Comparison of ENCODE assay signal across 3 worm cellular contexts in the genomic region with DNA sequence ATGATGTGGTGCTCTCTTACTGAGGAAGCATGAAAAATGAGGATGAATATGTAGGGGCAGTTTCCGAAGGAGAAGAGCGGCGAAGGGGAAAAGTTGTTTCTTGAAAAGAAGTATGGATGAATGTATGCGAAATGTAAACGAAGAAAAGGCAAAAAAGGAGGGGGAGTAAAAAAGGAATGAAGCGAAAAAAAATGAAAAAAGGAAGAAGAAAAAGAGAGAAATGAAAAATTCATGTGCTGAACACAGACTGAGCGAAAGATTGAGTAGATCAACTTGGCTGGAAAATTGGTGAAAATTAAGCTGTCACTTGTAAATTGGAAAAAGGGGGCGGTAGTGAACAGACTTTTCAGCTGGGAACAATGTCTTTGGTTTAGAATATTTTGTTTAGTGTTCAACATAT.
TF ChIP-seq lines count a peak whose summit lies in the region.

TSS of gene C49F8.1 (minus strand) at position 101 of the 400 bp plus-strand sequence.

TF ChIP-seq in whole organism, L1 larva, 84 proteins besides CTCF, POLR2A, EP300 and RAD21:
- TF ChIP-seq lin-14 (GFP tag; optimal IDR thresholded peaks at IDR 0.05; lab: Kevin White, UChicago) (peak; percentile 40), unc-130 (tag; optimal IDR thresholded peaks at IDR 0.05; lab: Kevin White, UChicago) (no peak), lir-3 (tag; optimal IDR thresholded peaks at IDR 0.05; lab: Kevin White, UChicago; ENCODE audit: poor library complexity) (no peak), unc-86 (tag; optimal IDR thresholded peaks at IDR 0.05; lab: Kevin White, UChicago) (peak; percentile 48), zip-4 (GFP tag; optimal IDR thresholded peaks at IDR 0.05; lab: Kevin White, UChicago) (no peak), fkh-10 (GFP tag; optimal IDR thresholded peaks at IDR 0.05; lab: Kevin White, UChicago) (peak; percentile 4), fkh-8 (tag; optimal IDR thresholded peaks at IDR 0.05; lab: Kevin White, UChicago) (no peak)
TF ChIP-seq in whole organism, L1 larva: peak in this region for 3.

TF ChIP-seq in whole organism, L2 larva, 48 proteins besides CTCF, POLR2A, EP300 and RAD21:
- TF ChIP-seq lin-11 (tag; optimal IDR thresholded peaks at IDR 0.05; lab: Kevin White, UChicago) (no peak), R02D3.7 (tag; optimal IDR thresholded peaks at IDR 0.05; lab: Kevin White, UChicago) (no peak), unc-55 (GFP tag; optimal IDR thresholded peaks at IDR 0.05; lab: Kevin White, UChicago) (peak; percentile 44), crh-2 (tag; optimal IDR thresholded peaks at IDR 0.05; lab: Kevin White, UChicago) (no peak), ztf-1 (GFP tag; conservative IDR thresholded peaks at IDR 0.05; lab: Robert Waterston, UW) (no peak), egl-27 (tag; optimal IDR thresholded peaks at IDR 0.05; lab: Kevin White, UChicago) (no peak)

TF ChIP-seq in whole organism, L4 larva, 104 proteins besides CTCF, POLR2A, EP300 and RAD21:
- TF ChIP-seq fkh-10 (GFP tag; optimal IDR thresholded peaks at IDR 0.05; lab: Kevin White, UChicago) (peak; percentile 14), egl-27 (tag; optimal IDR thresholded peaks at IDR 0.05; lab: Kevin White, UChicago) (no peak), ces-1 (GFP tag; optimal IDR thresholded peaks at IDR 0.05; lab: Kevin White, UChicago) (no peak)

Comparison
In these comparisons a context has a peak if more than half of its experiments do, and no peak if none do; other contexts are left out.
1. Of the 29 proteins assayed by ChIP-seq in both whole organism, L4 larva and whole organism, L1 larva: peak only in whole organism, L4 larva: none; only in whole organism, L1 larva: none; in both: fkh-10; in neither: 28.